Worm (Caenorhabditis elegans) whole organism, young adult: ENCODE results near the gene Y108G3AL.2.

ENCODE experiments used
- B0336.3 ChIP-seq: fragments of 200-800 bp; sonication (Bioruptor generic); IDR thresholded peaks from 2 replicates; pipeline ENCODE4 v1.3.6; 2022; ENCODE audit warnings: missing genetic modification characterization, missing compliant biosample characterization
- C06A6.2 ChIP-seq: fragments of 200-800 bp; sonication (Bioruptor generic); conservative IDR thresholded peaks from 2 replicates; pipeline ENCODE4 v1.3.6; 2022; ENCODE audit warnings: missing genetic modification characterization, missing compliant biosample characterization
- F37B4.10 ChIP-seq: fragments of 200-800 bp; sonication (Bioruptor generic); IDR thresholded peaks from 2 replicates; pipeline ENCODE4 v1.3.6; 2022; ENCODE audit warnings: missing genetic modification characterization, missing compliant biosample characterization
- K12H6.12 ChIP-seq: fragments of 200-800 bp; sonication (Bioruptor generic); optimal IDR thresholded peaks from 2 replicates; lab custom pipeline; 2018; ENCODE audit warnings: mild to moderate bottlenecking, missing genetic modification characterization, missing compliant biosample characterization
- attf-5 ChIP-seq: fragments of 200-800 bp; sonication (Bioruptor generic); optimal IDR thresholded peaks from 2 replicates; lab custom pipeline; 2018; ENCODE audit warnings: mild to moderate bottlenecking, missing genetic modification characterization, missing compliant biosample characterization
- cebp-1 ChIP-seq, 2 experiments: fragments of 200-800 bp in 1 of 2; sonication (Bioruptor generic) in 1 of 2; sonication (generic microtip) in 1 of 2; IDR thresholded peaks in 1 of 2; optimal IDR thresholded peaks in 1 of 2; 2 replicates each; pipeline versions ENCODE4 v1.3.6 to Lab custom; 2017 to 2022; ENCODE audit warnings: missing compliant biosample characterization in 2 of 2, missing genetic modification characterization in 2 of 2, mild to moderate bottlenecking in 1 of 2, missing genetic modification reagents in 1 of 2, moderate library complexity in 1 of 2
- ceh-100 ChIP-seq: fragments of 200-800 bp; sonication (Bioruptor generic); IDR thresholded peaks from 2 replicates; pipeline ENCODE4 v1.3.6; 2022; ENCODE audit warnings: missing genetic modification reagents, missing genetic modification characterization, missing compliant biosample characterization
- ceh-27 ChIP-seq: fragments of 200-800 bp; sonication (Bioruptor generic); optimal IDR thresholded peaks from 2 replicates; lab custom pipeline; 2018; ENCODE audit warnings: mild to moderate bottlenecking, missing genetic modification characterization, moderate library complexity, missing compliant biosample characterization
- ceh-79 ChIP-seq: sonication (generic microtip); optimal IDR thresholded peaks from 2 replicates; lab custom pipeline; 2017; ENCODE audit warnings: mild to moderate bottlenecking, missing genetic modification characterization, missing compliant biosample characterization
- ceh-91 ChIP-seq: fragments of 200-800 bp; sonication (Bioruptor generic); IDR thresholded peaks from 2 replicates; pipeline ENCODE4 v1.3.6; 2022; ENCODE audit warnings: missing genetic modification reagents, missing genetic modification characterization, missing compliant biosample characterization
- dpl-1 ChIP-seq: fragments of 150-350 bp; optimal IDR thresholded peaks from 2 replicates; lab custom pipeline; 2014; ENCODE audit warnings: missing biosample characterization, missing genetic modification reagents, missing genetic modification characterization
- egl-18 ChIP-seq: fragments of 200-800 bp; sonication (Bioruptor generic); IDR thresholded peaks from 2 replicates; pipeline ENCODE4 v1.3.6; 2022; ENCODE audit warnings: missing genetic modification reagents, missing genetic modification characterization, missing compliant biosample characterization
- egrh-3 ChIP-seq: fragments of 200-800 bp; sonication (Bioruptor generic); IDR thresholded peaks from 2 replicates; pipeline ENCODE4 v1.3.6; 2022; ENCODE audit warnings: missing genetic modification reagents, missing genetic modification characterization, missing compliant biosample characterization
- ets-4 ChIP-seq: fragments of 200-800 bp; sonication (Bioruptor generic); optimal IDR thresholded peaks from 2 replicates; lab custom pipeline; 2018; ENCODE audit warnings: mild to moderate bottlenecking, missing genetic modification characterization, missing compliant biosample characterization
- fkh-3 ChIP-seq: sonication (generic microtip); optimal IDR thresholded peaks from 2 replicates; lab custom pipeline; 2016; ENCODE audit warnings: mild to moderate bottlenecking, missing genetic modification characterization, missing compliant biosample characterization
- hlh-12 ChIP-seq: sonication (generic microtip); optimal IDR thresholded peaks from 2 replicates; lab custom pipeline; 2016; ENCODE audit warnings: missing genetic modification characterization, missing compliant biosample characterization
- hmg-1.2 ChIP-seq: fragments of 200-800 bp; sonication (Bioruptor generic); IDR thresholded peaks from 2 replicates; pipeline ENCODE4 v1.3.6; 2022; ENCODE audit warnings: missing genetic modification reagents, missing genetic modification characterization, missing compliant biosample characterization
- hmg-20 ChIP-seq: fragments of 200-800 bp; sonication (Bioruptor generic); IDR thresholded peaks from 2 replicates; pipeline ENCODE4 v1.3.6; 2022; ENCODE audit warnings: missing genetic modification reagents, missing genetic modification characterization, missing compliant biosample characterization
- lin-40 ChIP-seq: sonication (generic microtip); optimal IDR thresholded peaks from 2 replicates; lab custom pipeline; 2016; ENCODE audit warnings: missing genetic modification characterization, mild to moderate bottlenecking, missing compliant biosample characterization, missing genotype, missing genetic modification reagents
- nfya-1 ChIP-seq: sonication (generic microtip); optimal IDR thresholded peaks from 2 replicates; lab custom pipeline; 2017; ENCODE audit warnings: antibody characterized with exemption, missing compliant biosample characterization, missing genetic modification characterization, borderline replicate concordance; ENCODE audit not compliant: insufficient read depth
- nfyb-1 ChIP-seq: fragments of 200-800 bp; sonication (Bioruptor generic); IDR thresholded peaks from 2 replicates; pipeline ENCODE4 v1.3.6; 2022; ENCODE audit warnings: missing genetic modification reagents, missing genetic modification characterization, missing compliant biosample characterization
- nhr-80 ChIP-seq: sonication (generic microtip); optimal IDR thresholded peaks from 2 replicates; lab custom pipeline; 2016; ENCODE audit warnings: missing genetic modification characterization, missing compliant biosample characterization
- pha-4 ChIP-seq: fragments of 150-350 bp; sonication (generic microtip); optimal IDR thresholded peaks from 2 replicates; lab custom pipeline; 2014; ENCODE audit warnings: missing biosample characterization, missing genetic modification reagents, missing genetic modification characterization
- snpc-4 ChIP-seq, 5 experiments: fragments of 150-350 bp in 1 of 5; sonication (generic microtip) in 4 of 5; optimal IDR thresholded peaks; 2 replicates each; lab custom pipeline; 2014 to 2018; ENCODE audit warnings: missing genetic modification characterization in 5 of 5, missing biosample characterization in 3 of 5, antibody characterized with exemption in 2 of 5, mild to moderate bottlenecking in 2 of 5, missing compliant biosample characterization in 2 of 5, missing genotype in 2 of 5, moderate library complexity in 2 of 5, missing genetic modification reagents in 1 of 5
- tlf-1 ChIP-seq: fragments of 200-800 bp; sonication (Bioruptor generic); optimal IDR thresholded peaks from 2 replicates; lab custom pipeline; 2018; ENCODE audit warnings: mild to moderate bottlenecking, missing genetic modification characterization, missing compliant biosample characterization
- zfh-2 ChIP-seq: fragments of 200-800 bp; sonication (Bioruptor generic); conservative IDR thresholded peaks from 2 replicates; pipeline ENCODE4 v1.3.6; 2022; ENCODE audit warnings: missing genetic modification reagents, missing genetic modification characterization, missing compliant biosample characterization
- ztf-28 ChIP-seq: fragments of 200-800 bp; sonication (Bioruptor generic); IDR thresholded peaks from 2 replicates; pipeline ENCODE4 v1.3.6; 2022; ENCODE audit warnings: missing genetic modification reagents, missing genetic modification characterization, missing compliant biosample characterization

The Y108G3AL.2 gene

DNA sequence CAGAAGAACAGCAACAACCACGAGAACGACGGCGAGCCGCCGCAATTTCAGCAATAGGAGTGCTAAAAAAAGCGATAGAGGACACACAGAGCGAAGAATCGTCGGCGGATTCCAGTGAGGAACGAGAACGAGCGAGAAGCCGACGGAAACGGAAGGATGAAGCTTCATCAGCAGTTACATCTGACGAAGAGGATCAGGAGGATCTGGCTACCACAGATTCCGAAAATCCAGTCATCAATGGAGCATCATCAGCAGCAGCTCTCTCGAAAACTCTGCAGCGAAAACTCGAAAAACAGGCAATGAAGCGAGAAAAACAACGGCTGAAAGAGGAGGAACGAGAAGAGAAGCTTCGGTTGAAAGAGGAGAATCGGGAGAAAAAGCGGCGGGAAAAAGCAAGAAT is 22.6 kb downstream of the Y108G3AL.2 start (continued):
- TF ChIP-seq snpc-4 (GFP tag; optimal IDR thresholded peaks at IDR 0.05; lab: Kevin White, UChicago) (no peak), snpc-4 (tag; optimal IDR thresholded peaks at IDR 0.05; lab: Kevin White, UChicago) (no peak), dpl-1 (GFP tag; lab: Kevin White, UChicago) (no peak), C06A6.2 (GFP tag; lab: Robert Waterston, UW) (no peak), nfya-1 (tag; lab: Kevin White, UChicago) (no peak)

DNA sequence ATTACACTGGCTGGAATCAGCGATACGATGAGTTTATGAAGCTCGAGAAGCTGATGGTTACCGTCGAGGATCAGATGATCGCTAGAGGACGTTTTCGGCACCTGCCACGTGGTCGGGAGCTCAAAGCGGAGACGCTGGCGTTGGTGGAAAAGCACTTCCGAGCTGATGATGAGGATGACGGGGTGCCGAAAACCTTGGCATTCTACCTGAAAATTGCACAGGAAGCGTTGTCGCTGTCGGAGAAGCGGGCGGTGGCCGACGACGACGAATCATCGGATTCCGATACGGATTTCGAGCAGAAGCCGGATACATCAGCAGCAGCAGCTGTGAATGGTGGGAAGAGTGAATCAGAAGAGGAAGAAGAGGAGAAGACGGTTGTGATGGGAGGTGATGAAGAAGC is 28.0 kb downstream of the Y108G3AL.2 start:
- TF ChIP-seq zfh-2 (GFP tag; lab: Robert Waterston, UW) (peak; percentile 85), egrh-3 (GFP tag; lab: Robert Waterston, UW) (peak; percentile 47; the same call in 1 of the 2 replicates), F37B4.10 (GFP tag; lab: Robert Waterston, UW) (0 out of 2 replicates have a peak, but pooled peaks have one; percentile 20), ztf-28 (GFP tag; lab: Robert Waterston, UW) (no peak), ceh-91 (GFP tag; lab: Robert Waterston, UW) (no peak)
- TF ChIP-seq, all 124 proteins: peak for 3

DNA sequence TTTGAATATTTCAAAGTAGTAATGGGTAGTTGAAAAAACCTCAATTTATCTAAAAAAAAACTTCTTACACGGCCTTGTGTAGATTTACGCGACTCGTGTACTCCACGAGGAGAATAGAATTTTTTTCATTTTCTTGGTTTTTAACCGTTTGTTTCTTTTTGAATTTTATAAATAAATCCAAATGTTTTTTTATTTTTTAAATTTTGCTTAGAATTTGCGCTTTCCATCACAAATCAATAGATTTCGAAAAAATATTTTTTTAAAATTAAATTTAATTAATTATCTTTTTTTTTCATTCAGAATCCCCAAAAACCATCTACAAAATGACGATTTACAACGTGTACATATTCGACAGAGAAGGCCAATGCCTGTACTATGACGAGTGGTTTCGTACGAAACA is 34.5 kb downstream of the Y108G3AL.2 start, which contains the start of gene trpp-1:
TSS of gene trpp-1 (plus strand) at position 301 of the 400 bp plus-strand sequence.
- no peak for TF ChIP-seq ceh-27
- TF ChIP-seq K12H6.12 (tag; lab: Kevin White, UChicago) = no peak
- no peak for TF ChIP-seq ceh-79 (tag; lab: Kevin White, UChicago)
- TF ChIP-seq hmg-20 (GFP tag; lab: Robert Waterston, UW) = no peak

DNA sequence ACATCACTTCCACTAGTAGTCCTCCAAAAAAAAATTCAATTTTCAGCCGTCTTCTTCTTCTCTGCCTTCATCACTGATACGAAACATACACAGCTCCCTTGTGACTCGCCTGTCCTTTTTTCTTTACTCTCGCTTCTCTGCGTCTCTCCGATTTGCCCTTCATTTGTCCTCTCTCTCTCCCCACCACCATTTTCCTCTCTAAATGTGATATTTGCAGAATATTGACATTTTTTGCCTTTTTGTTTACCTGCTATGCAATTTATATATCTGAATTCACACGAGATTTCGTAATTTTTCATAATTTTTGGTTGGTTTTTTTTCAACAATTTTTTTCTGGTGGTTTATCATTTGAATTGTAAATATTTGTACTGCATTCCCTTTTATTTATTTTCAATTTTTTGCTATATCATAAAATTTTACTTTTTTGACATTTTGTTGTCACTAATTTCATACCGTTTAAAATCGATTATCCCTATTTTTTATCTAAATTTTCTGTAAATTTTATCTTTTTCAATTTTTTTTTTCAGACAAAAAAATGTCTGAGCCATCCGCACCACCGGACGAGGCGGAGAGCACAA is 37.2 kb downstream of the Y108G3AL.2 start, which contains the start of gene lec-12:
TSS of gene lec-12 (plus strand) at position 528 of the 578 bp plus-strand sequence.
- TF ChIP-seq nhr-80 (tag; lab: Kevin White, UChicago) = peak; percentile 56
- peak; percentile 12; the same call in 1 of the 2 replicates for TF ChIP-seq cebp-1 (GFP tag; IDR thresholded peaks at IDR 0.05; lab: Robert Waterston, UW)
- peak; percentile 82 for TF ChIP-seq cebp-1 (tag; optimal IDR thresholded peaks at IDR 0.05; lab: Kevin White, UChicago)
- no peak for TF ChIP-seq egl-18
- peak; percentile 21 for TF ChIP-seq attf-5
- peak; percentile 28 for TF ChIP-seq lin-40 (tag; lab: Kevin White, UChicago)
- TF ChIP-seq egrh-3 (GFP tag; lab: Robert Waterston, UW) = no peak
- peak; percentile 32 for TF ChIP-seq pha-4 (tag; lab: Kevin White, UChicago)
- 0 out of 2 replicates have a peak, but pooled peaks have one; percentile 38 for TF ChIP-seq B0336.3 (GFP tag; lab: Robert Waterston, UW)
- no peak for TF ChIP-seq hmg-20 (GFP tag; lab: Robert Waterston, UW)
- TF ChIP-seq zfh-2 (GFP tag; lab: Robert Waterston, UW) = 0 out of 2 replicates have a peak, but pooled peaks have one; percentile 16
- peak; percentile 79; the same call in 1 of the 2 replicates for TF ChIP-seq hmg-1.2 (GFP tag; lab: Robert Waterston, UW)

DNA sequence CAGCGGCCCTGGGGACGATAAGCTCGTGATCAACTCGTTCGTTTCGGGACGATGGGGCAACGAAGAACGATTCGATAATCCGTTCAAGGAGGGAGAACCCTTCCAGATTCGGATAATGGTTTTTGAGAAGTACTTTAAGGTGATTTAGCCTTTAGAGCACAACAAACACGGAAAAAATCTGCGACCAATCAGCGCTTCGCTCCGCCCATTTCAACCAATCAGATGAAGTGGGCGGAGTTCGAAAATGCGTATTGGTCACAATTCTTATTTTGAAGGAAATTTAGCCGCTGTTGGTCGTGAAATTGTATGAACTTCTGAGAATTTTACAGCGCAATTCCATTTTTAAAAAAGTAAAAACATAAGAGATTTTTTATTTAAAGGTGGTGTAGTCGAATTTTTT is 40.0 kb downstream of the Y108G3AL.2 start:
- no peak for TF ChIP-seq ets-4
- peak; percentile 67; the same call in 1 of the 2 replicates for TF ChIP-seq nfyb-1 (GFP tag; lab: Robert Waterston, UW)

DNA sequence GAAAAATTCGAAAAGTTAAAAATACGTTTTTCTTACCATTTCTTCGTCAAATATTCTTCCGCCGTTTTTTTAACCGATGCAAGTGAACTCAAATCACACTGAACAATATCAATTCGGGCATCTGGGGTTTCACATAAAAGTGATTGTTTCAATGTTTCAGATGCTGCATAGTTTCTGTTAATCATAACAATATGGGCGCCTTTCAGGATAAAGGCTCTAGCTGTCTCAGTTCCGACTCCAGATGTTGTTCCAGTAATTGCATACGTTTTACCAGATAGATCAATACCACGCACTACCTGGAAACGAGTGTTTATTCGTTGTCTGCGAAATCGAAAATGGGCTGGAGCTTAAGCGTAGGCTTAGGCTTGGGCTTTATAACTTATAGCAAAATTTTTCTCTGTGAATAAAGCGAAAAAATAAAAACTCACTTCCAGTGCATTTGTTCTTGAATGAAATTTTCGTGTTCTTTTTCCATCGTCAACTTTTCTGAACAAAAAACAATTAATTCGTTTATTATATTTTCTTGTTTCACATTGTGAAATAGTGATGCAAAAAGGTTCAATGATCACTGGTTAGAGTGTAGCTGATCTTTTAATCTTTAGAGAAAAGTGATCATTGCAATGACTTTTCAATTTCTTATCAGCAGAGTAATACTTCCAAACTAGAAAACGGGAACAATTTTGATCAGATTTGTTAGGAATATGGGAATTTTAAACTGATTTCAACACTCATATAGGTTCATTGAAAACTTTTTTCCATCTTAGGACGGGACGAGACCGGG is 44.8 kb downstream of the Y108G3AL.2 start:
- TF ChIP-seq fkh-3 = no peak
- no peak for TF ChIP-seq ceh-100 (GFP tag; lab: Robert Waterston, UW)
- TF ChIP-seq ets-4 = no peak
- peak; percentile 51 for TF ChIP-seq nhr-80 (tag; lab: Kevin White, UChicago)
- TF ChIP-seq tlf-1 (GFP tag; lab: Kevin White, UChicago) = no peak
- no peak for TF ChIP-seq hlh-12 (tag; lab: Kevin White, UChicago)
